Worm (Caenorhabditis elegans) whole organism, midembryonic: ENCODE results near the gene E02H4.5.

Experiments used
- flt-1 ChIP-seq: fragments of 200-800 bp; sonication (Bioruptor generic); IDR thresholded peaks from 2 replicates; pipeline ENCODE4 v1.3.6; 2022; ENCODE audit warnings: missing genetic modification characterization, missing compliant biosample characterization
- tab-1 ChIP-seq: fragments of 200-800 bp; sonication (Bioruptor generic); IDR thresholded peaks from 2 replicates; pipeline ENCODE4 v1.3.6; 2022; ENCODE audit warnings: missing genetic modification characterization, missing compliant biosample characterization

DNA sequence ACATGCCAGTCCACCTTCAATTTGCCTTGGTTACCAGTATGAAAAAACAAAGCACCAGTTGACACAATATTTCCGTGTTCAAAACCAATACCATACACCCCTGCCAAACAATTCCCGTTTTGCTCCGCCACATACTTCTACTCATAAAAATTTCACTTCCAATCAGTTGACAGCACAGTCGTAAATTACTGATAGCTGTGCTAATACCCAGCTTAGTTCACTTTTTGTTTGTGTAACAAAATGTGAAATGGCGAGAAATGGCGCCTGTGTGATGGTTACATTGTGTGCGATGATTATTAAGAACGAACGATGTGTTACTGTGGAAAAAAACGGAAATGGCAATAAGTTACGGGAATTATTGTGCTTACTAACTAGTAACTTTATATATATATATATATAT, 48.6 kb downstream of the E02H4.5 start:
- TF ChIP-seq flt-1 (GFP tag; lab: Robert Waterston, UW) (no peak), tab-1 (no peak)
